Fruit fly (Drosophila melanogaster): ENCODE results near the gene CG45544.

The CG45544 gene

dm6 chr3R:29255963-29256527, at the start of gene CG45544:
Gene CG45544 (plus strand): TSS chr3R:29256485.
- no peak for TF ChIP-seq Sin3A (optimal IDR thresholded peaks at IDR 0.05)
- no peak for TF ChIP-seq insv (optimal IDR thresholded peaks at IDR 0.05)
- TF ChIP-seq Myc (optimal IDR thresholded peaks at IDR 0.05), result no peak
- no peak for TF ChIP-seq ttk (optimal IDR thresholded peaks at IDR 0.05)
- no peak for TF ChIP-seq h (optimal IDR thresholded peaks at IDR 0.05)
- TF ChIP-seq psq (optimal IDR thresholded peaks at IDR 0.05), result no peak

- TF ChIP-seq insv (optimal IDR thresholded peaks at IDR 0.05), result no peak
Observed at dm6 chr3R:29207012-29207656, 49.2 kb upstream of the CG45544 start.

dm6 chr3R:29207996-29208395, 48.3 kb upstream of the CG45544 start:
- no peak for TF ChIP-seq ttk (optimal IDR thresholded peaks at IDR 0.05)
- no peak for TF ChIP-seq insv (optimal IDR thresholded peaks at IDR 0.05)
- TF ChIP-seq psq (optimal IDR thresholded peaks at IDR 0.05), result no peak
- TF ChIP-seq Myc (optimal IDR thresholded peaks at IDR 0.05), result no peak
- no peak for TF ChIP-seq h (optimal IDR thresholded peaks at IDR 0.05)
- TF ChIP-seq Sin3A (optimal IDR thresholded peaks at IDR 0.05), result no peak

DNA sequence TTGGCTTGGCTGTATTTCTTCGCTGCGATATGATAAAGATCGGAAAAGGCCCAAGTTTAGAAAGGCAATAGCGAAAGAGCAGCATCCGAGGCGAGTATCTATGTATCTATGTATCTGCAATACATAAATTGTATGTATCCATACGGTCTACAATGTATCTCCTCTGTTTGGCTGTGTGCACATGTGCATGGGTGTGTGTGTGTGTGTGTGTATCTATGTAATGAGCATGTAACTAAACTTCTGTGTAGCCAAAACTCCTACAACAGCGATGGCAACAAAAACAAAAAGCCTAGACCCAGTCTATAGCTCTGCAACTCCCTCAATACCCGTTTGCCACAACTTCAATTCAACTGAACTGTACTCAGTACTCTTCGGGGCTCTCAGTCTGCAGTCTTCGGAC, 46.2 kb upstream of the CG45544 start:
- TF ChIP-seq ttk (optimal IDR thresholded peaks at IDR 0.05) (no peak), Sin3A (optimal IDR thresholded peaks at IDR 0.05) (no peak), psq (optimal IDR thresholded peaks at IDR 0.05) (no peak), insv (optimal IDR thresholded peaks at IDR 0.05) (no peak), h (optimal IDR thresholded peaks at IDR 0.05) (no peak), Myc (optimal IDR thresholded peaks at IDR 0.05) (no peak)

DNA sequence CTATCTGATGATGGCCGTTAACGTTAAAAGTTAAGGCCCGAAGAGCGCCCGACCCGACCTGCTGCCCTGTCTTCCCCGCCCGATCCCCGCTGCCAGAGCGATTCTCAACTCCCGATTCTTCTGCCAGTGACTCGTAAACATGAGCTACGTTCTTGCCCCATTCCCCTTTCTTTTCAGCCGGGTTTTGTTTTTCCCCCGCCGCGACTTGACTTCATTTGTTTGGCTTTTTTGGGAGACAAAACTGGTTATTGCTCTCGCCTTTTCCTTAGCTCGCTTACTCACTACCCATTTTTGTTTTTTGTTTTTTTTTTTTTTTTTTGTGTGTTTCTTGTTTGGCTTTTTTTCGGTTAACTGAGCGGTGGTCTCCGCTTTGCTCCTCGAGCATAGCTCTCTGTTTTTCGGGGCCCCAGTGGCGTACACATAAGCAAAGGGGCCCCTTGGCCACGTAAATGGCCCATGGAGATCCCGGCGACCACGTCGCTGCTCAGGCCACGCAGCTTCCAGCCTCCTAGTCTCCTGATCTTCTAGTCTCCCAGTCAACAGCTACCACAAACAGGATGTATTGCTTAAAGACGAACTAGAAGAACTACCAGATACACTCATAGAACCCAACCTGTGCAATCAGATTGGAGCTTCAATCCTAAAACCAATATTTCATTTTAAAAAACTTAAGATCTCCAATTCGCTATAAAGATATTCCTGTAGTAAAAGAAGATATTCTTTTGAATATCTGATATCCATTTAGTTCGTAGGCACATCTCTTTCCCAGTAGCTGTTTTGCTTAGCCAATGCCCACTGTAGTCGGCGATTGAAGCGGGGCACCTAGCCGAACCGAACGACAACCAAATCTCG, 45.5 kb upstream of the CG45544 start:
- TF ChIP-seq psq (optimal IDR thresholded peaks at IDR 0.05) (no peak), Sin3A (optimal IDR thresholded peaks at IDR 0.05) (no peak), ttk (optimal IDR thresholded peaks at IDR 0.05) (no peak), Myc (optimal IDR thresholded peaks at IDR 0.05) (no peak), h (optimal IDR thresholded peaks at IDR 0.05) (no peak), insv (optimal IDR thresholded peaks at IDR 0.05) (no peak)

- no peak for TF ChIP-seq Sin3A (optimal IDR thresholded peaks at IDR 0.05)
- no peak for TF ChIP-seq insv (optimal IDR thresholded peaks at IDR 0.05)
- no peak for TF ChIP-seq ttk (optimal IDR thresholded peaks at IDR 0.05)
- TF ChIP-seq h (optimal IDR thresholded peaks at IDR 0.05), result no peak
- no peak for TF ChIP-seq Myc (optimal IDR thresholded peaks at IDR 0.05)
Observed at dm6 chr3R:29211702-29212101, 44.6 kb upstream of the CG45544 start.

DNA sequence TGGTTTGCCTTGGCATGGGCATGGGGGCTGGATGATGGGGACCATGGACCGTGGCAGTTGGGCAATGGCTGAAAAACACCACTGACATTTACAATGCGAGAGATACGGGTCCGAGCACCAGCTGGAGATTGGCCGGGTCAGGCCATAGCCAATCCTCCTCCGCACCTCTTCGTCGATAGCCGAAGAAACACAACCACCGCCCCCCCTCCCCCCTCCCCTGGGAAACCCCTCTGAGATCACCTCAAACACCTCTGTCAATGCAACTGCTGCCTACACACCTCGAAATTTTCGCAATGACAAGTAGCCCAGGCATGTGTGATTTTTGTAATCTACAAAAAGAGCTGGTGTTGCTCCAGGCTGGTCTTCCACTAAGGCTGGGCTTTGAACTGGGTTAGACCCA, 43.8 kb upstream of the CG45544 start:
- TF ChIP-seq ttk (optimal IDR thresholded peaks at IDR 0.05) (no peak), Sin3A (optimal IDR thresholded peaks at IDR 0.05) (no peak), psq (optimal IDR thresholded peaks at IDR 0.05) (no peak), insv (optimal IDR thresholded peaks at IDR 0.05) (no peak), Myc (optimal IDR thresholded peaks at IDR 0.05) (no peak), h (optimal IDR thresholded peaks at IDR 0.05) (no peak)

DNA sequence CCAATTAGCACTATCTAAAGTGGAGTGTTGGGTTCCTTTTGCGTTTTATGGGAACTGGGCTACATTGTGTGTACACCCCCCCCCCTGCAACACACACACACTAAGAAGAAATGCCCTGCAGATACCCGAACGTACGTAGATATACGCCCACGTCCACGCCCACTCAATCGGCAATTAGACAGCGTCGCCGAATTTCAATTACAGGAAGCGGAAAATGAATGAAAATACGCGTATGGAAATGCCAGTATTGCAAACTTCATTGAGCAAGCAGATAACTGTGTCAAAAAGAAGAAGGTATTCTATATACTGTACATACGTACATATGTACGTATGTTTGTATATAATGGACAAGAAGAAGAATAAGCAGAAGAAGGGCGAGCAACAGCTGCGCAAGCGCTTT, 42.9 kb upstream of the CG45544 start:
- TF ChIP-seq Sin3A (optimal IDR thresholded peaks at IDR 0.05) (no peak), insv (optimal IDR thresholded peaks at IDR 0.05) (no peak), ttk (optimal IDR thresholded peaks at IDR 0.05) (no peak), Myc (optimal IDR thresholded peaks at IDR 0.05) (no peak)

DNA sequence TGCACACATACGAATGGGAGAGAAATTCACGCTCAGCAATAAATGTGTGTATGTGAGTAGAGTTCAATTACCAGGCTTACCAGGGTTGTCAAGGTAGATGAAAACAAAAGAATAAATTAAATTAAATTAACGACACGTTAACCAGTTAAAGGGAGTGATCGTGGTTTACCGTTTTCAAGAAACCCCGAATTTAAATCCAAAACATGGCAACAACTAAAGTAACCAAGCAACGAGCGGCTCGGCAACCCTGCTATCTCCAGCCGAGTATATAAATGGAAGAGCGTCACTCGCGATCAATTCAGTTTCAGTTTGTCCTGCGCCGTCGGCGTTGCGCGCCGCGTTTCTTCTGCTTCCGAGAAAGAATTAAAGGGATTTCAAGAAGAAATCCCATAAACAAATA, 42.0 kb upstream of the CG45544 start:
- TF ChIP-seq Sin3A (optimal IDR thresholded peaks at IDR 0.05), result no peak
- no peak for TF ChIP-seq Myc (optimal IDR thresholded peaks at IDR 0.05)
- TF ChIP-seq psq (optimal IDR thresholded peaks at IDR 0.05), result no peak
- no peak for TF ChIP-seq h (optimal IDR thresholded peaks at IDR 0.05)
- TF ChIP-seq ttk (optimal IDR thresholded peaks at IDR 0.05), result no peak
- TF ChIP-seq insv (optimal IDR thresholded peaks at IDR 0.05), result no peak

DNA sequence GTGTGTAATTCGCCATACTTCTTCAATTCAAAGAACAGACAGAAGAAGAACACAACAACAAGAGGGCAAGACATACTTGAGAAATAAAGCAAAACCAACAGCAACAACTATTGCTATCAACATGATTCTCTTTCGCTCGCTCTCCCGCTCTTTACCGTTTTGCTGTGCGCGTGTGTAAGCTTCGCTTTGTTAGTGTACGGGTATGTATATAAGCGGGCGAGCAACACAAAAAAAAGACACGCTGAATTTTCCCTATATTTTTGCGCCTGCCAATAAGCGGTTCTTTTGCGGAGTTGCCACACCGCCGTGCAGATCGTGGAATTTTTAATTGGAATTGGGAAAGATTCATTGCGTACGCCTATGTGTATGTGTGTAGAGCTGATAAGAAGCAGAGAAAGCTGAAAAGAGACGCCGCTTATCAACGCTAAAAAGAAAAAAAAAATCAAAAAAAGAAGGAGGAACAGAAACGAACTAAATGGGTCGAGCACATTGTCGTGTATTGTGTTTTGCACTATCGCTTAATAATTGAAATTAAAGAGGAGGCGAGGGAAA, 41.2 kb upstream of the CG45544 start:
- TF ChIP-seq Myc (optimal IDR thresholded peaks at IDR 0.05) (no peak), Sin3A (optimal IDR thresholded peaks at IDR 0.05) (no peak), h (optimal IDR thresholded peaks at IDR 0.05) (no peak), ttk (optimal IDR thresholded peaks at IDR 0.05) (no peak), insv (optimal IDR thresholded peaks at IDR 0.05) (no peak), psq (optimal IDR thresholded peaks at IDR 0.05) (no peak)

DNA sequence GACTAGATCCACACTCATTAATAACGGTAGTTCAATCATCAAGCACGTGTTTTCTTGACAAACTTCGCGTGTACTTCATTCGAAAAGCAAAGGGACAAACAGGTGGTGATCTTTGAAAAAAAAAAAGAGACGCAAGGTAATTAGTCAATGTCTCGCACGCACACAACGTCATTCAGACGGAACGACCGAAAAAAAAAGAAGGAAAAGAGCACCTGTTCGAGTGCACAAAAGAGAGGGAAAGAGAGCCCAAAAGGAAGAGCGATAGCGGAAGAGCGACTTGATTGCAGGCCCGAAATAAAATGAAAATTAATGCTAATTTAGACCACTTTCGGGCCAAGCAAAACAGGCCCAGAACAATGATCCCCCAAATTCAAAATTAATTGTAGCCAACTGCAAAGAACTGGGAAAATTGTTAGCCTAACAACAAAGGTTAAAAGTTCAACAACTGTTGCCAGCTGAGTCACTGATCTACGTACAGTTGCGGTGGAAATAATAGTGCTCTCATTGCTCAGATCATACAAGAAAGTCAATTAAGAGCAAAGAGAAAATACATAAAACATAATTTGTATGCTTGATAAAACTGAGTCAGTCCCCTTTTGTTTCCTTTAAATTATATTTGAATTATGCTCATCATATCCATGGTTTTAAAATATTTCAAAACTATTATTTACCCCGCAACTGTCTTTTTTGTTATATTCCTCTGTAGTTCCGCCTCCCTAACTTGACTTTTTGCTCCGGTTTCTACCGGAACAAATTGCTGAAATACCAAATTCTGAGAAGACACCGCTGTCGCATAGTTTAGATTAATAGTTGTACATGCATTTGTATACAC, 40.4 kb upstream of the CG45544 start:
- TF ChIP-seq psq (optimal IDR thresholded peaks at IDR 0.05) (no peak), h (optimal IDR thresholded peaks at IDR 0.05) (no peak), Sin3A (optimal IDR thresholded peaks at IDR 0.05) (no peak), insv (optimal IDR thresholded peaks at IDR 0.05) (no peak), ttk (optimal IDR thresholded peaks at IDR 0.05) (no peak), Myc (optimal IDR thresholded peaks at IDR 0.05) (no peak)

Measured in Kc167 (cell line).